Worm (Caenorhabditis elegans) whole organism, L1 larva: ENCODE results near the gene ets-10.
"Not testable (repeated sequence)": the region's sequence is repeated elsewhere in the genome, so short reads cannot be mapped to it uniquely, and the experiment has no call there.

ENCODE experiments used
- ama-1 ChIP-seq: fragments of 150-350 bp; optimal IDR thresholded peaks from 2 replicates; lab custom pipeline; 2014
- ceh-8 ChIP-seq: fragments of 200-800 bp; sonication (Bioruptor generic); optimal IDR thresholded peaks from 2 replicates; lab custom pipeline; 2018; ENCODE audit warnings: mild to moderate bottlenecking, missing genetic modification characterization, moderate library complexity, missing compliant biosample characterization
- ces-1 ChIP-seq: fragments of 150-350 bp; optimal IDR thresholded peaks from 2 replicates; lab custom pipeline; 2014; ENCODE audit warnings: missing biosample characterization, missing genetic modification reagents, missing genetic modification characterization
- dsc-1 ChIP-seq: sonication (generic microtip); optimal IDR thresholded peaks from 2 replicates; lab custom pipeline; 2016; ENCODE audit warnings: mild to moderate bottlenecking, missing genetic modification characterization, missing compliant biosample characterization
- elt-3 ChIP-seq, 6 experiments: fragments of 150-350 bp in 1 of 6; sonication (generic microtip); optimal IDR thresholded peaks; 2 replicates each; lab custom pipeline; 2017 to 2018; ENCODE audit warnings: missing biosample characterization in 6 of 6, missing genetic modification characterization in 6 of 6, inconsistent platforms in 1 of 6
- fkh-4 ChIP-seq: sonication (generic microtip); optimal IDR thresholded peaks from 2 replicates; lab custom pipeline; 2016; ENCODE audit warnings: missing compliant biosample characterization, missing genetic modification characterization, borderline replicate concordance
- hlh-17 ChIP-seq: fragments of 200-800 bp; sonication (Bioruptor generic); optimal IDR thresholded peaks from 2 replicates; lab custom pipeline; 2018; ENCODE audit warnings: missing genetic modification characterization, mild to moderate bottlenecking, missing compliant biosample characterization, moderate library complexity, borderline replicate concordance
- isw-1 ChIP-seq: fragments of 200-800 bp; sonication (Bioruptor generic); IDR thresholded peaks from 2 replicates; pipeline ENCODE4 v1.3.6; 2022; ENCODE audit warnings: missing genetic modification characterization, missing compliant biosample characterization
- lin-14 ChIP-seq: fragments of 200-800 bp; sonication (Bioruptor generic); optimal IDR thresholded peaks from 2 replicates; lab custom pipeline; 2018; ENCODE audit warnings: mild to moderate bottlenecking, missing genetic modification characterization, moderate library complexity, missing compliant biosample characterization
- lin-35 ChIP-seq, 2 experiments: fragments of 150-350 bp; optimal IDR thresholded peaks; 2 replicates each; lab custom pipeline; 2014; ENCODE audit warnings: missing biosample characterization in 2 of 2, missing genetic modification characterization in 2 of 2, missing genetic modification reagents in 2 of 2
- lsy-2 ChIP-seq, 2 experiments: fragments of 150-350 bp; optimal IDR thresholded peaks; 2 replicates each; lab custom pipeline; 2014; ENCODE audit warnings: missing biosample characterization in 2 of 2, missing genetic modification characterization in 2 of 2
- mep-1 ChIP-seq: fragments of 150-350 bp; optimal IDR thresholded peaks from 2 replicates; lab custom pipeline; 2014; ENCODE audit warnings: missing biosample characterization, missing genetic modification characterization
- nhr-12 ChIP-seq: sonication (generic microtip); optimal IDR thresholded peaks from 2 replicates; lab custom pipeline; 2017; ENCODE audit warnings: missing biosample characterization, missing genetic modification characterization
- nhr-20 ChIP-seq: sonication (generic microtip); optimal IDR thresholded peaks from 2 replicates; lab custom pipeline; 2016; ENCODE audit warnings: mild to moderate bottlenecking, missing genetic modification characterization, missing compliant biosample characterization
- nhr-237 ChIP-seq: fragments of 150-350 bp; optimal IDR thresholded peaks from 2 replicates; lab custom pipeline; 2014; ENCODE audit warnings: missing biosample characterization, missing genetic modification characterization
- nhr-47 ChIP-seq: sonication (generic microtip); optimal IDR thresholded peaks from 2 replicates; lab custom pipeline; 2016; ENCODE audit warnings: mild to moderate bottlenecking, missing genetic modification characterization, moderate library complexity, missing compliant biosample characterization
- rnt-1 ChIP-seq: sonication (generic microtip); optimal IDR thresholded peaks from 2 replicates; lab custom pipeline; 2016; ENCODE audit warnings: mild to moderate bottlenecking, missing genetic modification characterization, moderate library complexity, missing compliant biosample characterization
- sox-4 ChIP-seq: sonication (generic microtip); optimal IDR thresholded peaks from 2 replicates; lab custom pipeline; 2016; ENCODE audit warnings: missing genetic modification characterization, missing compliant biosample characterization
- unc-130 ChIP-seq: fragments of 150-350 bp; optimal IDR thresholded peaks from 2 replicates; lab custom pipeline; 2017; ENCODE audit warnings: missing biosample characterization, missing genetic modification characterization, inconsistent platforms
- unc-98 ChIP-seq: fragments of 200-800 bp; sonication (Bioruptor generic); IDR thresholded peaks from 2 replicates; pipeline ENCODE4 v1.3.6; 2022; ENCODE audit warnings: missing genetic modification characterization, missing compliant biosample characterization
- zag-1 ChIP-seq: fragments of 150-350 bp; optimal IDR thresholded peaks from 2 replicates; lab custom pipeline; 2014; ENCODE audit warnings: missing biosample characterization, missing genetic modification characterization
- zip-4 ChIP-seq: fragments of 200-800 bp; sonication (Bioruptor generic); optimal IDR thresholded peaks from 2 replicates; lab custom pipeline; 2018; ENCODE audit warnings: mild to moderate bottlenecking, missing genetic modification characterization, moderate library complexity, missing compliant biosample characterization

The ets-10 gene

ce11 chrX:4328816-4329215 lies 44.8 kb downstream of the ets-10 start, which contains the start of gene C24A8.5:
Gene C24A8.5, minus strand, starts transcription at chrX:4328916.
- TF ChIP-seq unc-130 (tag; lab: Kevin White, UChicago): no peak
- TF ChIP-seq nhr-12 (tag; lab: Kevin White, UChicago): no peak
- TF ChIP-seq nhr-20 (tag; lab: Kevin White, UChicago): no peak
- TF ChIP-seq zip-4: no peak
- TF ChIP-seq ces-1 (GFP tag; lab: Kevin White, UChicago): no peak
- no peak for TF ChIP-seq rnt-1
- no peak for TF ChIP-seq nhr-237 (tag; lab: Kevin White, UChicago)
- no peak for TF ChIP-seq zag-1 (tag; lab: Kevin White, UChicago)
- no peak for TF ChIP-seq nhr-47 (tag; lab: Kevin White, UChicago)
- TF ChIP-seq unc-98: no peak
- TF ChIP-seq sox-4 (tag; lab: Kevin White, UChicago): no peak
- no peak for TF ChIP-seq lsy-2 (tag; optimal IDR thresholded peaks at IDR 0.05; lab: Kevin White, UChicago)
- no peak for TF ChIP-seq lin-35 (GFP tag; optimal IDR thresholded peaks at IDR 0.05; lab: Kevin White, UChicago)
- TF ChIP-seq mep-1 (tag; lab: Kevin White, UChicago): no peak
- no peak for TF ChIP-seq hlh-17 (GFP tag; lab: Kevin White, UChicago)
- TF ChIP-seq ceh-8 (GFP tag; lab: Kevin White, UChicago): no peak
- TF ChIP-seq fkh-4 (tag; lab: Kevin White, UChicago): no peak
- TF ChIP-seq isw-1: no peak
- no peak for TF ChIP-seq lin-14 (GFP tag; lab: Kevin White, UChicago)
- no peak for TF ChIP-seq ama-1 (lab: Kevin White, UChicago)

- not testable (repeated sequence) for TF ChIP-seq elt-3 (tag; optimal IDR thresholded peaks at IDR 0.05; lab: Kevin White, UChicago); dsc-1; unc-98
These were observed 48.3 kb downstream of the ets-10 start, which contains the start of gene C24A8.6 for ce11 chrX:4332305-4332704. Gene C24A8.6, minus strand, starts transcription at chrX:4332405.
